Worm (Caenorhabditis elegans) whole organism, young adult: ENCODE data around the gene stdh-1.
A peak's percentile ranks its signal among the peaks of the same experiment; 100 is the strongest.

Source experiments
- F37B4.10 ChIP-seq: fragments of 200-800 bp; sonication (Bioruptor generic); IDR thresholded peaks from 2 replicates; pipeline ENCODE4 v1.3.6; 2022; ENCODE audit warnings: missing genetic modification characterization, missing compliant biosample characterization
- aptf-2 ChIP-seq: fragments of 200-800 bp; sonication (Bioruptor generic); conservative IDR thresholded peaks from 2 replicates; pipeline ENCODE4 v1.3.6; 2022; ENCODE audit warnings: missing genetic modification reagents, missing genetic modification characterization, missing compliant biosample characterization
- ceh-100 ChIP-seq: fragments of 200-800 bp; sonication (Bioruptor generic); IDR thresholded peaks from 2 replicates; pipeline ENCODE4 v1.3.6; 2022; ENCODE audit warnings: missing genetic modification reagents, missing genetic modification characterization, missing compliant biosample characterization
- nfya-2 ChIP-seq: fragments of 200-800 bp; sonication (Bioruptor generic); IDR thresholded peaks from 2 replicates; pipeline ENCODE4 v1.3.6; 2022; ENCODE audit warnings: missing genetic modification reagents, missing genetic modification characterization, missing compliant biosample characterization
- nhr-80 ChIP-seq: sonication (generic microtip); optimal IDR thresholded peaks from 2 replicates; lab custom pipeline; 2016; ENCODE audit warnings: missing genetic modification characterization, missing compliant biosample characterization
- pha-4 ChIP-seq: fragments of 150-350 bp; sonication (generic microtip); optimal IDR thresholded peaks from 2 replicates; lab custom pipeline; 2014; ENCODE audit warnings: missing biosample characterization, missing genetic modification reagents, missing genetic modification characterization

DNA sequence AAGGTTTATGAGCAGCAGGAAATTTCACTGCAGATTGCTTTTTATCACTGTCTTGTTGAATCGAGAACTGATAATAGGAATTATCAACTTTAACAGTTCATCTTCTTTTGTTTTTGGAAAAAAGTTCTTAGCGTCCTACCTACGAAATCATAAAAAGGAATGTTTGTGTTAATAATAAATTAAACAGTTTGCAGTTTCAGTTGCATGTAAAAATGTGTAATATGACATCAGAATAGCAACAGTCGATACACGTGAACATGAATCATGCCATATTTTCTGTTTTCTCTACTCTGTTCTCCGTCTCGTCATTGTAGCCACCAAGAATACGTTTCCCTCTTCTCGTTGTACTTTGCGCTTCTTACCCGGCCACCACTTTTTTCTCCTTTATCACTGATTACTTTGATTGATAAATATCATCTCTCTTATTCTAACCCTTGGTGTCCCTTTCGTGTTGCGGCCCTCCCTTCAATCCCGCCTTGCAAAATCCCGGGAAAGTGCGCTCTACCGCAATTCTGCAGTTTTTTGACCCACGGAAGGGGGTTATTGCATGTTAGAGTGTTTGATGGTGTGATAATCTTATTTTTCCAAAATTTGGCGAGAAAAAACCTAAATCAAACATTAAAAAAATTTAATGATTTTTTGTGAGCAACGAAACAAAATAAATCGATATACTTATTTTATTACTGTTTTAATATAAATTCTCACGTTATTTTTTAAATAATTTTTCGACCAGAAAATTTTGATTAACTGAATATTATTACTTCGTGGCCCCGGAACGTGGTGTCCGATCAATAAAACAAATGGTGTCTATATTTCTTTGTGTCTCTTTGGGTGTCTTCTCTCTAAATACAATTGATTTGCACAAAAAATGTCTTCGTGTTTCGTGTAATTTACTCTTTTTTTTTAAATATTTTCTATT is 13.6 kb upstream of the stdh-1 start, which contains the start of gene sptl-3:
- no peak for TF ChIP-seq pha-4
- TF ChIP-seq nfya-2, result no peak
- no peak for TF ChIP-seq aptf-2 (GFP tag; lab: Robert Waterston, UW)
- TF ChIP-seq ceh-100 (GFP tag; lab: Robert Waterston, UW), result no peak
- TF ChIP-seq F37B4.10 (GFP tag; lab: Robert Waterston, UW), result no peak
- peak; percentile 86 for TF ChIP-seq nhr-80 (tag; lab: Kevin White, UChicago)
